Worm (Caenorhabditis elegans): ENCODE measurements around the gene msp-31.

DNA sequence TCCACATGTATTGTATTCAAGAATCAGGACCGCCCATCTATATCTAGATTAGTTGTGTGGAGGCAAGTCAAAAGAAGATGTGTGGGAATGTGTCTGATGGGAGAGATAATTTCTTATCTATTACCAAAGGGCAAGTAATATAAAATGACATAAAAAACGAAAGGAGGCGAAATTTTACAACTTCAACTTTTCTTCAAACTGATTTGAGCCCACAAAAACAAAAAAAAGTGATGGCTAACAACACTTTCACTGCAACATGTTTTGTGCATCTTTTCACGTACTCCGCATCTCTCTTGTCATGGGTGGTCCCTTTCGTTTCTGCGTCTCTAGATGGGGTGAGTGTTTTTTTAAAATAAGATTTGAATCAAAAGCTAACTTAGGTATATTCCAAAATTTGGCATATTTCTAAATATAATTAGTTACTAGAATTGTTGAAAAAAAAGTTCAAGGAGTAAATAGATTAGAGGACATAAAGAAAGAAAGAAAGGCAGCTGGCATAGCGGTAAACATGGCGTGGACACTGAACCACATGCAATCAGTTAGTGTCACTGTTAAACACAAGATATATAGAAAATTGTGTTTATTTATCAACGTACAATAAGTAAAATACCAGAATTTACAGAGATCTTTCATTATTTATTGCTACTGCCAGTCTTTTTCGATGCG lies 25.3 kb upstream of the msp-31 start, which contains the start of gene ZK546.19:
- TF ChIP-seq unc-62 (GFP tag; optimal IDR thresholded peaks at IDR 0.05) (no peak), unc-39 (tag; optimal IDR thresholded peaks at IDR 0.05) (no peak)

All from whole organism, mixed stage, embryonic.